Fruit fly (Drosophila melanogaster): ENCODE results near the gene Lkb1.

Lkb1 gene

DNA sequence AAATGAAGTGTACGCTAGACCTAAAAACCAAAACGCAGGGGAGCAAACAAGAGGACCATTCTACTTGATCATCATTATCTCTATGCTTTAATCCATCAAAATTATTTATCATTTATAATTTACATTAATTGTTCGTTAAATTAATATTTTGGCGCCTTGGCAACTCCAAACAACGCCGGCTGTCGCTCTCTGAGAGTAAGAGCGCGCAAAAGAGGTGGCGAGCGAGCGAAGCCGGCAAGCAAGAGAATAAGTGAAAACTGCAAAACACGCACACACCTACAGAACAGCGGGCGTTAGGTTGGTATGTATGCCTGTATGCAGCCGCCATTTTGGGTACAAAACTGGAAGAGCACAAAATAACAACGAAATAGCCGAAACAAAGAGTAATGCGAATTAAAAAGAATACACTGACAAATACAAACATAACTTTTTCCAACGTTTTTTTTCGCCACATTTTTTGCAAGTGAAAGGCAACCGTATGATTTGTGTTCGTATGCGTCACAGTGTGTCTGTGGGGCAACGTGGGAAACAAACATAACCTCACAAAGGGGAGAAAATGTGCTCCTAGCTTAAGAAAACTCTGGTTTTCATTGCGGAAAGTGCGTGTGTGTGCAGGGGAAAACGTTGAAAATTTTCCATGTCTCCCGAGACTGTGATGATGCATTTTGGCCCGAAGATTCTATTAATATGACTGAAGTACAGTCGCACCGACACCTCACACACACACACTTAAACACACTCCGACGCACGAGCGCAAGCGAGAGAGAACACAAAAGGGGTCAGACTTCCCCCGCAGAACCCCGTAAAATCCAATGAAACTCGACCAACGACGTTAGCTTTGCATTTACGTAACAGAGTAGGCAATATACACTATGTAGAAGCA is 31.3 kb upstream of the Lkb1 start (continued):
- TF ChIP-seq D19B (GFP tag; optimal IDR thresholded peaks at IDR 0.05): peak; percentile 10
- TF ChIP-seq Dad (GFP tag; optimal IDR thresholded peaks at IDR 0.05): no peak
- no peak for TF ChIP-seq ham (GFP tag; IDR thresholded peaks at IDR 0.05)
- TF ChIP-seq Nf-YA (GFP tag; IDR thresholded peaks at IDR 0.05): no peak
- no peak for TF ChIP-seq oc (tag; optimal IDR thresholded peaks at IDR 0.05)
- TF ChIP-seq B-H1 (GFP tag; IDR thresholded peaks at IDR 0.05): peak; percentile 27; the same call in 1 of the 3 replicates
- peak; percentile 92 for TF ChIP-seq CG3163 (GFP tag; optimal IDR thresholded peaks at IDR 0.05)
- no peak for TF ChIP-seq pita (GFP tag; optimal IDR thresholded peaks at IDR 0.05)
- TF ChIP-seq CG10366 (GFP tag; IDR thresholded peaks at IDR 0.05): no peak
- no peak; the same call in 1 of the 2 replicates for TF ChIP-seq vvl (GFP tag; IDR thresholded peaks at IDR 0.05)
- TF ChIP-seq CG14667 (GFP tag; IDR thresholded peaks at IDR 0.05): no peak
- TF ChIP-seq exex (tag; optimal IDR thresholded peaks at IDR 0.05): no peak
- peak; percentile 74 for TF ChIP-seq Fer1 (GFP tag; optimal IDR thresholded peaks at IDR 0.05)
- no peak for TF ChIP-seq CG5245 (GFP tag; optimal IDR thresholded peaks at IDR 0.05)
- no peak for TF ChIP-seq zfh2 (GFP tag; optimal IDR thresholded peaks at IDR 0.05)
- TF ChIP-seq tll (GFP tag; optimal IDR thresholded peaks at IDR 0.05): no peak
- no peak for TF ChIP-seq CrebB (tag; optimal IDR thresholded peaks at IDR 0.05)
- no peak for TF ChIP-seq CG17328 (GFP tag; IDR thresholded peaks at IDR 0.05)
- peak; percentile 43 for TF ChIP-seq scrt (GFP tag; optimal IDR thresholded peaks at IDR 0.05)
- no peak for TF ChIP-seq CG13624 (GFP tag; optimal IDR thresholded peaks at IDR 0.05)
- TF ChIP-seq corto (GFP tag; optimal IDR thresholded peaks at IDR 0.05): no peak
- peak; percentile 10 for TF ChIP-seq CG1233 (GFP tag; optimal IDR thresholded peaks at IDR 0.05)
- TF ChIP-seq slbo (GFP tag; IDR thresholded peaks at IDR 0.05): no peak
- TF ChIP-seq sima (GFP tag; optimal IDR thresholded peaks at IDR 0.05): no peak
- TF ChIP-seq CG15514 (GFP tag; optimal IDR thresholded peaks at IDR 0.05): no peak
- TF ChIP-seq CG2202 (tag; optimal IDR thresholded peaks at IDR 0.05): no peak
- TF ChIP-seq Taf1 (GFP tag; IDR thresholded peaks at IDR 0.05): no peak
- no peak for TF ChIP-seq CG3838 (GFP tag; optimal IDR thresholded peaks at IDR 0.05)
- no peak for TF ChIP-seq toy (GFP tag; IDR thresholded peaks at IDR 0.05)
- peak; percentile 70; the same call in 2 of the 3 replicates for TF ChIP-seq ci (GFP tag; IDR thresholded peaks at IDR 0.05)
- TF ChIP-seq CG12659 (GFP tag; optimal IDR thresholded peaks at IDR 0.05): peak; percentile 52
- peak; percentile 46 for TF ChIP-seq CG8924 (tag; optimal IDR thresholded peaks at IDR 0.05)
- no peak for TF ChIP-seq CG7357 (GFP tag; IDR thresholded peaks at IDR 0.05)
- 0 out of 2 replicates have a peak, but pooled peaks have one; percentile 10 for TF ChIP-seq H2.0 (GFP tag; IDR thresholded peaks at IDR 0.05)
- no peak for TF ChIP-seq emc (GFP tag; optimal IDR thresholded peaks at IDR 0.05)
- no peak for TF ChIP-seq seq (GFP tag; IDR thresholded peaks at IDR 0.05)
- no peak for TF ChIP-seq unpg (GFP tag; optimal IDR thresholded peaks at IDR 0.05)
- peak; percentile 84; the same call in 1 of the 3 replicates for TF ChIP-seq CG34422 (GFP tag; IDR thresholded peaks at IDR 0.05)
- peak; percentile 25 for TF ChIP-seq D19A (tag; optimal IDR thresholded peaks at IDR 0.05)
- TF ChIP-seq gcm (GFP tag; optimal IDR thresholded peaks at IDR 0.05): no peak
- TF ChIP-seq CG1602 (GFP tag; optimal IDR thresholded peaks at IDR 0.05): no peak
- no peak for TF ChIP-seq fd64A (GFP tag; optimal IDR thresholded peaks at IDR 0.05)
- no peak for TF ChIP-seq CG33213 (GFP tag; optimal IDR thresholded peaks at IDR 0.05)
- peak; percentile 32 for TF ChIP-seq CG17385 (GFP tag; optimal IDR thresholded peaks at IDR 0.05)
- no peak for TF ChIP-seq CG13775 (GFP tag; optimal IDR thresholded peaks at IDR 0.05)
- TF ChIP-seq GATAe (GFP tag; conservative IDR thresholded peaks at IDR 0.05): no peak
- TF ChIP-seq twi (tag; optimal IDR thresholded peaks at IDR 0.05): no peak
- TF ChIP-seq Camta (GFP tag; optimal IDR thresholded peaks at IDR 0.05): no peak
- TF ChIP-seq lbe (GFP tag; optimal IDR thresholded peaks at IDR 0.05): peak; percentile 54
- no peak for TF ChIP-seq CG17802 (tag; optimal IDR thresholded peaks at IDR 0.05)

All from whole organism, embryonic.